Fruit fly (Drosophila melanogaster) whole organism, prepupa: ENCODE data around the gene CG46280.

ENCODE experiments used
- CG32006 ChIP-seq: fragments of 200-800 bp; sonication (Bioruptor generic); optimal IDR thresholded peaks from 3 replicates; lab custom pipeline; 2017; ENCODE audit warnings: missing biosample characterization, mild to moderate bottlenecking, missing genetic modification characterization
- Hr4 ChIP-seq: fragments of 200-800 bp; sonication (Bioruptor generic); optimal IDR thresholded peaks from 3 replicates; lab custom pipeline; 2016; ENCODE audit warnings: missing biosample characterization, missing genetic modification characterization
- cyc ChIP-seq: fragments of 200-800 bp; sonication (Bioruptor generic); optimal IDR thresholded peaks from 3 replicates; lab custom pipeline; 2016; ENCODE audit warnings: missing biosample characterization, missing genetic modification characterization

DNA sequence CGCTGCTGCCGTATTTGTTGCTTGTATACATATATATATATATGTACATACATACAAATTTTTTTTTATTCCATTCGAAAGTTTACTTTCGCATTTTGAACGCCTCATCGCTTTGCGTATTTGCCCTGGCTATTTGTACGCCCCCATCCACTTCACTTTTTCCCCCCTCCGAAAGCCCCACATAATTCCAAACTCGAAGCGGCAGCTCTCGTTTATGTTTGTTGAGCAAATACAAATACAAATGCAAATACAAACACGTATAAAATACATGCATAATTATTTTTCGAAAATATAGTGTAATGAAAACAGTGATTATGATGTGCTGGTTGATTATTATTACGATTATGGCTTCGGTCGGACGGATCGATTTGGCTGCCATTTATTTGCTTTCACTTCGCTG lies 37.6 kb upstream of the CG46280 start:
- TF ChIP-seq cyc (GFP tag; lab: Kevin White, UChicago) (no peak), Hr4 (GFP tag; lab: Kevin White, UChicago) (no peak), CG32006 (GFP tag; lab: Kevin White, UChicago) (no peak)
